Fruit fly (Drosophila melanogaster): Measurements from ENCODE around the gene CG1113.

Gene CG1113

dm6 chr3R:5302939-5303777 is 50.2 kb downstream of the CG1113 start (continued):
- TF ChIP-seq CG9932 (GFP tag; IDR thresholded peaks at IDR 0.05) (no peak), Ravus (GFP tag; IDR thresholded peaks at IDR 0.05) (no peak), dmrt11E (tag; optimal IDR thresholded peaks at IDR 0.05) (no peak), CG2116 (GFP tag; optimal IDR thresholded peaks at IDR 0.05) (no peak), nmo (GFP tag; optimal IDR thresholded peaks at IDR 0.05) (no peak), Side (GFP tag; optimal IDR thresholded peaks at IDR 0.05) (no peak), chn (GFP tag; optimal IDR thresholded peaks at IDR 0.05) (no peak), CG11456 (GFP tag; IDR thresholded peaks at IDR 0.05) (0 out of 3 replicates have a peak, but pooled peaks have one; percentile 54), CG15479 (GFP tag; optimal IDR thresholded peaks at IDR 0.05) (peak; percentile 60), TFAM (GFP tag; optimal IDR thresholded peaks at IDR 0.05) (no peak), org-1 (GFP tag; optimal IDR thresholded peaks at IDR 0.05) (no peak), CG11247 (GFP tag; IDR thresholded peaks at IDR 0.05) (peak; percentile 34; the same call in 1 of the 2 replicates), Taf1 (GFP tag; IDR thresholded peaks at IDR 0.05) (no peak), CG14014 (GFP tag; IDR thresholded peaks at IDR 0.05) (peak; percentile 46; the same call in 1 of the 2 replicates), CG10462 (GFP tag; optimal IDR thresholded peaks at IDR 0.05) (no peak), chif (GFP tag; optimal IDR thresholded peaks at IDR 0.05) (no peak), CG12769 (tag; optimal IDR thresholded peaks at IDR 0.05) (peak; percentile 16), pho (GFP tag; optimal IDR thresholded peaks at IDR 0.05) (peak; percentile 3), slbo (GFP tag; IDR thresholded peaks at IDR 0.05) (peak; percentile 10; the same call in 1 of the 2 replicates), ranshi (GFP tag; IDR thresholded peaks at IDR 0.05) (no peak; the same call in 1 of the 2 replicates), kni (GFP tag; optimal IDR thresholded peaks at IDR 0.05) (peak; percentile 18), chm (GFP tag; IDR thresholded peaks at IDR 0.05) (peak; percentile 65), stc (GFP tag; IDR thresholded peaks at IDR 0.05) (peak; percentile 35; the same call in 1 of the 2 replicates), CG10321 (GFP tag; IDR thresholded peaks at IDR 0.05) (no peak), CG4707 (GFP tag; optimal IDR thresholded peaks at IDR 0.05) (peak; percentile 26), CoRest (tag; optimal IDR thresholded peaks at IDR 0.05) (no peak), sob (GFP tag; IDR thresholded peaks at IDR 0.05) (peak; percentile 44; the same call in 1 of the 2 replicates), CG11695 (GFP tag; IDR thresholded peaks at IDR 0.05) (no peak), CG11504 (tag; optimal IDR thresholded peaks at IDR 0.05) (peak; percentile 8), Vsx1 (GFP tag; optimal IDR thresholded peaks at IDR 0.05) (no peak), ci (GFP tag; IDR thresholded peaks at IDR 0.05) (peak; percentile 67; the same call in 1 of the 3 replicates), croc (GFP tag; conservative IDR thresholded peaks at IDR 0.05) (no peak), chinmo (GFP tag; IDR thresholded peaks at IDR 0.05; ENCODE audit: partially characterized antibody) (0 out of 4 replicates have a peak, but pooled peaks have one; percentile 39), CG8281 (tag; optimal IDR thresholded peaks at IDR 0.05) (peak; percentile 34), dan (GFP tag; IDR thresholded peaks at IDR 0.05) (no peak; the same call in 1 of the 2 replicates), Asciz (GFP tag; optimal IDR thresholded peaks at IDR 0.05) (peak; percentile 5), CG9727 (GFP tag; optimal IDR thresholded peaks at IDR 0.05) (peak; percentile 2), CG1602 (GFP tag; optimal IDR thresholded peaks at IDR 0.05) (no peak), ro (GFP tag; IDR thresholded peaks at IDR 0.05) (no peak), exex (tag; optimal IDR thresholded peaks at IDR 0.05) (peak; percentile 96), pan (optimal IDR thresholded peaks at IDR 0.05) (no peak), pan (GFP tag; optimal IDR thresholded peaks at IDR 0.05 in 1 of 2, IDR thresholded peaks at IDR 0.05 in 1 of 2) (peak in 1 of 2 experiments; percentile 8), CG11398 (GFP tag; optimal IDR thresholded peaks at IDR 0.05) (no peak), az2 (GFP tag; optimal IDR thresholded peaks at IDR 0.05) (no peak), Dip2 (GFP tag; IDR thresholded peaks at IDR 0.05) (no peak), CG6813 (GFP tag; optimal IDR thresholded peaks at IDR 0.05) (peak; percentile 27), Stat92E (GFP tag; optimal IDR thresholded peaks at IDR 0.05) (no peak), sd (tag; optimal IDR thresholded peaks at IDR 0.05) (peak; percentile 80), MBD-R2 (GFP tag; IDR thresholded peaks at IDR 0.05) (no peak)

Measured in whole organism, embryonic.